Fruit fly (Drosophila melanogaster): ENCODE results near the gene Gr98b.

DNA sequence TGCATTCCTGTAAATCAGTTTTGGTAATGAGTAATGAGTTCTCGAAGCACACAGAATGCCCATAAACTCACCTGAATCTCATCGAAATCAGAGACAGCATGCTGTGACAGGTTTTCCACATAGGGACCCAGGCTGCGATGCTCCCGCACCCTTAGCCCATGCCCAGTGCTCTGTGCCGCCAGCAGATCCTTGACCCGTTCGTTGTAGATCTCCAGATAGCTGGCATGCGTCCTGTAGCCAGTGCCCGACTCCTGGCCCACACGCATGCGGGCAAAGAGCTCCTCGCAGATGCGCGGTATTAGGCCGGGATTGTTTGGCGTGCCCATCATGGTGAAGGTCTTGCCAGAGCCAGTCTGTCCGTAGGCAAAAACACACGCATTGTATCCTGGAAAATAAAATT lies 10.4 kb downstream of the Gr98b start:
- TF ChIP-seq ttk (optimal IDR thresholded peaks at IDR 0.05) (no peak), psq (optimal IDR thresholded peaks at IDR 0.05) (no peak), h (optimal IDR thresholded peaks at IDR 0.05) (no peak), insv (optimal IDR thresholded peaks at IDR 0.05) (no peak), Myc (optimal IDR thresholded peaks at IDR 0.05) (no peak)

Measured in Kc167 (cell line).